Fruit fly (Drosophila melanogaster) whole organism, pupa: ENCODE measurements around the gene CG46307.

ENCODE experiments used
- CG10348 ChIP-seq: fragments of 200-800 bp; sonication (Bioruptor generic); IDR thresholded peaks from 2 replicates; pipeline ENCODE4 v1.3.6; 2022; ENCODE audit warnings: missing biosample characterization, missing genetic modification characterization
- CG12605 ChIP-seq: fragments of 200-800 bp; sonication (Bioruptor generic); IDR thresholded peaks from 2 replicates; pipeline ENCODE4 v1.3.6; 2022; ENCODE audit warnings: missing biosample characterization, missing genetic modification characterization
- CG13204 ChIP-seq: fragments of 200-800 bp; sonication (Bioruptor generic); optimal IDR thresholded peaks from 2 replicates; lab custom pipeline; 2018; ENCODE audit warnings: missing biosample characterization, mild to moderate bottlenecking, missing genetic modification characterization, moderate library complexity
- CG14655 ChIP-seq: fragments of 200-800 bp; sonication (Bioruptor generic); optimal IDR thresholded peaks from 3 replicates; lab custom pipeline; 2017; ENCODE audit warnings: mild to moderate bottlenecking, missing biosample characterization, missing genetic modification reagents, missing genetic modification characterization
- CG15710 ChIP-seq: fragments of 200-800 bp; sonication (Bioruptor generic); optimal IDR thresholded peaks from 2 replicates; lab custom pipeline; 2018; ENCODE audit warnings: missing biosample characterization, mild to moderate bottlenecking, missing genetic modification characterization, moderate library complexity
- CG17806 ChIP-seq: fragments of 200-800 bp; sonication (Bioruptor generic); optimal IDR thresholded peaks from 2 replicates; lab custom pipeline; 2018; ENCODE audit warnings: missing biosample characterization, mild to moderate bottlenecking, missing genetic modification characterization, moderate library complexity
- CG32121 ChIP-seq: fragments of 200-800 bp; sonication (Bioruptor generic); IDR thresholded peaks from 2 replicates; pipeline ENCODE4 v1.3.6; 2022; ENCODE audit warnings: missing biosample characterization, missing genetic modification characterization
- CG34367 ChIP-seq: fragments of 200-800 bp; sonication (Bioruptor generic); optimal IDR thresholded peaks from 2 replicates; lab custom pipeline; 2018; ENCODE audit warnings: missing biosample characterization, mild to moderate bottlenecking, missing genetic modification characterization
- CG4496 ChIP-seq: fragments of 200-800 bp; sonication (Bioruptor generic); IDR thresholded peaks from 3 replicates; pipeline ENCODE4 v1.3.6; 2022; ENCODE audit warnings: missing biosample characterization, missing genetic modification characterization
- CG8159 ChIP-seq: fragments of 200-800 bp; sonication (Bioruptor generic); optimal IDR thresholded peaks from 3 replicates; lab custom pipeline; 2018; ENCODE audit warnings: missing biosample characterization, mild to moderate bottlenecking, missing genetic modification characterization, moderate library complexity
- CG8301 ChIP-seq: fragments of 200-800 bp; sonication (Bioruptor generic); optimal IDR thresholded peaks from 2 replicates; lab custom pipeline; 2018; ENCODE audit warnings: missing biosample characterization, mild to moderate bottlenecking, missing genetic modification characterization
- CG9948 ChIP-seq: fragments of 200-800 bp; sonication (Bioruptor generic); optimal IDR thresholded peaks from 2 replicates; lab custom pipeline; 2018; ENCODE audit warnings: missing biosample characterization, mild to moderate bottlenecking, missing genetic modification characterization, moderate library complexity
- D1 ChIP-seq: fragments of 200-800 bp; sonication (Bioruptor generic); optimal IDR thresholded peaks from 2 replicates; lab custom pipeline; 2018; ENCODE audit warnings: missing biosample characterization, mild to moderate bottlenecking, missing genetic modification characterization, moderate library complexity
- EcR ChIP-seq: fragments of 200-800 bp; sonication (Bioruptor generic); optimal IDR thresholded peaks from 3 replicates; lab custom pipeline; 2019; ENCODE audit warnings: missing biosample characterization, missing genetic modification characterization, mild to moderate bottlenecking, moderate library complexity, missing genetic modification reagents
- Ets98B ChIP-seq: fragments of 200-800 bp; sonication (Bioruptor generic); IDR thresholded peaks from 2 replicates; pipeline ENCODE4 v1.3.6; 2022; ENCODE audit warnings: missing biosample characterization, missing genetic modification characterization
- Pif1A ChIP-seq: fragments of 200-800 bp; sonication (Bioruptor generic); optimal IDR thresholded peaks from 3 replicates; lab custom pipeline; 2016; ENCODE audit warnings: missing biosample characterization, missing genetic modification characterization
- Pif1B ChIP-seq: fragments of 200-800 bp; sonication (Bioruptor generic); optimal IDR thresholded peaks from 3 replicates; lab custom pipeline; 2016; ENCODE audit warnings: missing biosample characterization, missing genetic modification characterization
- Snoo ChIP-seq: fragments of 200-800 bp; sonication (Bioruptor generic); optimal IDR thresholded peaks from 3 replicates; lab custom pipeline; 2017; ENCODE audit warnings: missing biosample characterization, mild to moderate bottlenecking, missing genetic modification characterization, inconsistent platforms
- fd96Ca ChIP-seq: fragments of 200-800 bp; sonication (Bioruptor generic); IDR thresholded peaks from 3 replicates; pipeline ENCODE4 v1.3.6; 2022; ENCODE audit warnings: missing biosample characterization, missing genetic modification characterization
- gl ChIP-seq: fragments of 200-800 bp; sonication (Bioruptor generic); optimal IDR thresholded peaks from 2 replicates; lab custom pipeline; 2018; ENCODE audit warnings: missing biosample characterization, mild to moderate bottlenecking, missing genetic modification characterization
- rn ChIP-seq: fragments of 200-800 bp; sonication (Bioruptor generic); IDR thresholded peaks from 2 replicates; pipeline ENCODE4 v1.3.6; 2022; ENCODE audit warnings: missing biosample characterization, missing genetic modification characterization

The CG46307 gene

dm6 chr2L:21166422-21166821, 62.1 kb downstream of the CG46307 start:
- TF ChIP-seq CG17806 (tag; lab: Kevin White, UChicago) (no peak), CG12605 (GFP tag; lab: Robert Waterston, UW) (no peak), gl (tag; lab: Kevin White, UChicago) (no peak), CG9948 (tag; lab: Kevin White, UChicago) (no peak), CG34367 (tag; lab: Kevin White, UChicago) (no peak), CG13204 (GFP tag; lab: Kevin White, UChicago) (no peak), CG8301 (no peak), CG4496 (GFP tag; lab: Robert Waterston, UW) (no peak), CG14655 (GFP tag; lab: Kevin White, UChicago) (no peak), Pif1B (GFP tag; lab: Kevin White, UChicago) (no peak), Snoo (tag; lab: Kevin White, UChicago) (no peak), CG15710 (no peak), Pif1A (no peak)
- TF ChIP-seq, all 21 proteins: peak for 0

- TF ChIP-seq CG15710 = peak; percentile 80
- no peak for TF ChIP-seq Pif1A
- no peak for TF ChIP-seq CG12605 (GFP tag; lab: Robert Waterston, UW)
- peak; percentile 76 for TF ChIP-seq CG8159 (tag; lab: Kevin White, UChicago)
- peak; percentile 34; the same call in 1 of the 3 replicates for TF ChIP-seq CG4496 (GFP tag; lab: Robert Waterston, UW)
- TF ChIP-seq CG10348 (GFP tag; lab: Robert Waterston, UW) = 0 out of 2 replicates have a peak, but pooled peaks have one; percentile 42
- peak; percentile 39 for TF ChIP-seq CG32121 (GFP tag; lab: Robert Waterston, UW)
- peak; percentile 66 for TF ChIP-seq CG8301
- TF ChIP-seq rn (GFP tag; lab: Robert Waterston, UW) = no peak
- peak; percentile 62 for TF ChIP-seq CG9948 (tag; lab: Kevin White, UChicago)
- peak; percentile 52 for TF ChIP-seq CG17806 (tag; lab: Kevin White, UChicago)
- TF ChIP-seq EcR (GFP tag; lab: Kevin White, UChicago) = no peak
- TF ChIP-seq CG13204 (GFP tag; lab: Kevin White, UChicago) = no peak
- no peak for TF ChIP-seq CG34367 (tag; lab: Kevin White, UChicago)
- TF ChIP-seq CG14655 (GFP tag; lab: Kevin White, UChicago) = no peak
- no peak for TF ChIP-seq Ets98B (GFP tag; lab: Robert Waterston, UW)
- peak; percentile 71 for TF ChIP-seq fd96Ca (GFP tag; lab: Robert Waterston, UW)
- no peak for TF ChIP-seq D1 (tag; lab: Kevin White, UChicago)
- peak; percentile 17 for TF ChIP-seq gl (tag; lab: Kevin White, UChicago)
- TF ChIP-seq Pif1B (GFP tag; lab: Kevin White, UChicago) = no peak
- TF ChIP-seq Snoo (tag; lab: Kevin White, UChicago) = peak; percentile 68
Observed at dm6 chr2L:21168295-21169159, 64.2 kb downstream of the CG46307 start, which contains the start of the genes mAcon1, CG43345 and CG43346. mAcon1 (plus strand) TSS chr2L:21168570. CG43345 (minus strand) TSS chr2L:21168581. CG43346 (minus strand) TSS chr2L:21168581.

- TF ChIP-seq EcR (GFP tag; lab: Kevin White, UChicago) (peak; percentile 78), CG34367 (tag; lab: Kevin White, UChicago) (no peak), gl (tag; lab: Kevin White, UChicago) (no peak), fd96Ca (GFP tag; lab: Robert Waterston, UW) (no peak)
Observed at dm6 chr2L:21169160-21169624, 64.8 kb downstream of the CG46307 start.

dm6 chr2L:21169863-21170262, 65.5 kb downstream of the CG46307 start:
- TF ChIP-seq CG12605 (GFP tag; lab: Robert Waterston, UW) (no peak), CG9948 (tag; lab: Kevin White, UChicago) (no peak), CG4496 (GFP tag; lab: Robert Waterston, UW) (no peak), CG34367 (tag; lab: Kevin White, UChicago) (no peak)

- TF ChIP-seq CG13204 (GFP tag; lab: Kevin White, UChicago) (no peak), Ets98B (GFP tag; lab: Robert Waterston, UW) (no peak), CG8301 (no peak), CG12605 (GFP tag; lab: Robert Waterston, UW) (no peak), CG14655 (GFP tag; lab: Kevin White, UChicago) (no peak), EcR (GFP tag; lab: Kevin White, UChicago) (no peak), D1 (tag; lab: Kevin White, UChicago) (no peak), Snoo (tag; lab: Kevin White, UChicago) (no peak), CG34367 (tag; lab: Kevin White, UChicago) (no peak), CG9948 (tag; lab: Kevin White, UChicago) (no peak), rn (GFP tag; lab: Robert Waterston, UW) (no peak), fd96Ca (GFP tag; lab: Robert Waterston, UW) (no peak), gl (tag; lab: Kevin White, UChicago) (no peak), CG17806 (tag; lab: Kevin White, UChicago) (no peak), CG32121 (GFP tag; lab: Robert Waterston, UW) (no peak), Pif1A (no peak), CG10348 (GFP tag; lab: Robert Waterston, UW) (no peak), CG4496 (GFP tag; lab: Robert Waterston, UW) (no peak)
Observed at dm6 chr2L:21172922-21173321, 68.6 kb downstream of the CG46307 start, which contains the start of gene CG31627. CG31627 (plus strand) TSS chr2L:21173222.
